Fruit fly (Drosophila melanogaster) whole organism, adult: ENCODE measurements around the gene Vps16B.

Experiments used
- CG1620 ChIP-seq: fragments of 200-800 bp; sonication (Bioruptor generic); optimal IDR thresholded peaks from 2 replicates; lab custom pipeline; 2016; ENCODE audit warnings: missing biosample characterization, missing genetic modification characterization
- CG33017 ChIP-seq: fragments of 200-800 bp; sonication (Bioruptor generic); optimal IDR thresholded peaks from 2 replicates; lab custom pipeline; 2018; ENCODE audit warnings: missing biosample characterization, mild to moderate bottlenecking, missing genetic modification characterization, moderate library complexity
- CG7101 ChIP-seq: fragments of 200-800 bp; sonication (Bioruptor generic); optimal IDR thresholded peaks from 2 replicates; lab custom pipeline; 2018; ENCODE audit warnings: missing biosample characterization, mild to moderate bottlenecking, missing genetic modification characterization, moderate library complexity
- Clk ChIP-seq: fragments of 200-800 bp; sonication (Bioruptor generic); optimal IDR thresholded peaks from 2 replicates; lab custom pipeline; 2017; ENCODE audit warnings: missing biosample characterization, missing genetic modification characterization
- Hr96 ChIP-seq: fragments of 200-800 bp; sonication (Bioruptor generic); optimal IDR thresholded peaks from 2 replicates; lab custom pipeline; 2016; ENCODE audit warnings: missing biosample characterization, missing genetic modification characterization
- Mnt ChIP-seq: fragments of 200-800 bp; sonication (Bioruptor generic); optimal IDR thresholded peaks from 2 replicates; lab custom pipeline; 2016; ENCODE audit warnings: missing biosample characterization, mild to moderate bottlenecking, missing genetic modification characterization
- cnc ChIP-seq, 2 experiments: fragments of >200 bp; optimal IDR thresholded peaks; 2 replicates each; lab custom pipeline; 2017
- kay ChIP-seq: fragments of 200-800 bp; sonication (Bioruptor generic); peaks from one replicate; lab custom pipeline; 2016; ENCODE audit warnings: missing biosample characterization, missing genetic modification characterization, borderline replicate concordance
- tj ChIP-seq: fragments of 200-800 bp; sonication (Bioruptor generic); optimal IDR thresholded peaks from 3 replicates; lab custom pipeline; 2017; ENCODE audit warnings: missing biosample characterization, mild to moderate bottlenecking, missing genetic modification characterization, moderate library complexity

DNA sequence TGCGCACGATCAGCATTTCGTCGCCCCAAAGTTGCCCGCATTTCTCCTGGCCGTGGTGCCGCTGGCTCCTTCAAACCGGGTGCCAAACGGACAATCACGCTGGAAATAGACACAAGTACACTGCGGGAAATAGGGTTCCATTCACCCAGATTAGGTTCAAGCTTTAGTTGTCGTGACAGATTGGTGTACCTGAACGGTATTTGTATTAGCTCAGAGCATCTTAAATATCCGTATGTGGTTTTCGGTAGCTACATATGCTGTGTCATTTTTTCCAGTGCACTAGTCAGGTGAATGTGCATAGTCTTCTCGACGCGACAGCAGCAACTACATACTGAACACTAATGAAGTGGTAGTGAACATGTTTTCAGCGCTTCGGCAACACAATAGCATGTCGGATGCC is 30.9 kb upstream of the Vps16B start:
- TF ChIP-seq CG1620 (GFP tag; lab: Kevin White, UChicago) (no peak), CG33017 (tag; lab: Kevin White, UChicago) (no peak), tj (GFP tag; lab: Kevin White, UChicago) (no peak), Hr96 (GFP tag; lab: Kevin White, UChicago) (no peak), CG7101 (tag; lab: Kevin White, UChicago) (no peak), cnc (optimal IDR thresholded peaks at IDR 0.05; lab: Kevin White, UChicago) (no peak), kay (GFP tag; lab: Kevin White, UChicago) (no peak), Clk (GFP tag; lab: Kevin White, UChicago) (no peak), Mnt (GFP tag; lab: Kevin White, UChicago) (no peak)
